Worm (Caenorhabditis elegans) whole organism, L3 larva: Measurements from ENCODE around the gene cutl-24.

ENCODE experiments used
- egl-27 ChIP-seq: sonication (generic microtip); optimal IDR thresholded peaks from 4 replicates; lab custom pipeline; 2017; ENCODE audit warnings: missing biosample characterization, missing genetic modification reagents, missing genetic modification characterization
- nhr-11 ChIP-seq: fragments of 150-350 bp; optimal IDR thresholded peaks from 2 replicates; lab custom pipeline; 2014; ENCODE audit warnings: missing biosample characterization, missing genetic modification characterization
- nhr-12 ChIP-seq: fragments of 150-350 bp; optimal IDR thresholded peaks from 2 replicates; lab custom pipeline; 2014; ENCODE audit warnings: missing biosample characterization, missing genetic modification characterization
- nhr-76 ChIP-seq: fragments of 150-350 bp; sonication (generic microtip); optimal IDR thresholded peaks from 5 replicates; lab custom pipeline; 2014; ENCODE audit warnings: missing biosample characterization, missing genetic modification characterization
- skn-1 ChIP-seq: fragments of 150-350 bp; optimal IDR thresholded peaks from 2 replicates; lab custom pipeline; 2014; ENCODE audit warnings: missing biosample characterization, missing genetic modification characterization
- zag-1 ChIP-seq: fragments of 150-350 bp; optimal IDR thresholded peaks from 2 replicates; lab custom pipeline; 2014; ENCODE audit warnings: missing biosample characterization, missing genetic modification characterization

DNA sequence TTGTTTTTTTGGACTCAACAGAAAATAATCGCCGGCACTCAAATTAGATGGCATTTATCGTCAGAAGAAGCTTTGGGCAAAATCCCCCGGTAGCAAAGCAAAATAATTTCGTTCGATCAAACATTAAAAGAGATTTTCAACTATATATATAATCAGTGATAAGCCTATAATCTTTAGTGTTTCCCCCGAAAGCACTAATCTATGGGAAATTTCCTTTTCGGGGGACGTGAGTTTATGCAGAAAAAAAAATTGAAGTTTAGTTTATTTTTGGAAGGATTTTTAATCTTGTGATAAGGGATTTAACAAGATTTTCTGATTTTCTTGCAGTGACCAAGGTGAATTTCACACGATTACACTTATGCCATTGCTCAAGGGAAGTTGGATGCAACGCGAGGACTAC, 30.9 kb upstream of the cutl-24 start:
- TF ChIP-seq nhr-76 (tag; lab: Kevin White, UChicago) (no peak), nhr-11 (tag; lab: Kevin White, UChicago) (no peak), egl-27 (tag; lab: Kevin White, UChicago) (no peak), nhr-12 (tag; lab: Kevin White, UChicago) (no peak), zag-1 (tag; lab: Kevin White, UChicago) (no peak), skn-1 (tag; lab: Kevin White, UChicago) (no peak)
